Fruit fly (Drosophila melanogaster) whole organism, prepupa: ENCODE measurements around the gene tst.

ENCODE experiments used
- Blimp-1 ChIP-seq: fragments of 200-800 bp; sonication (Bioruptor generic); optimal IDR thresholded peaks from 3 replicates; lab custom pipeline; 2017; ENCODE audit warnings: missing biosample characterization, missing genetic modification characterization, mild to moderate bottlenecking, moderate library complexity, missing genetic modification reagents
- CG10631 ChIP-seq: fragments of 200-800 bp; sonication (Bioruptor generic); optimal IDR thresholded peaks from 2 replicates; lab custom pipeline; 2016; ENCODE audit warnings: missing biosample characterization, missing genetic modification characterization
- CG11294 ChIP-seq: fragments of 200-800 bp; sonication (Bioruptor generic); IDR thresholded peaks from 2 replicates; pipeline ENCODE4 v1.3.6; 2022; ENCODE audit warnings: missing biosample characterization, missing genetic modification characterization
- CG11762 ChIP-seq: fragments of 200-800 bp; sonication (Bioruptor generic); optimal IDR thresholded peaks from 3 replicates; lab custom pipeline; 2016; ENCODE audit warnings: missing biosample characterization, missing genetic modification characterization; ENCODE audit not compliant: insufficient read depth
- CG15336 ChIP-seq: fragments of 200-800 bp; sonication (Bioruptor generic); IDR thresholded peaks from 2 replicates; pipeline ENCODE4 v1.3.6; 2022; ENCODE audit warnings: missing biosample characterization, missing genetic modification characterization
- CG1621 ChIP-seq: fragments of 200-800 bp; sonication (Bioruptor generic); optimal IDR thresholded peaks from 3 replicates; lab custom pipeline; 2018; ENCODE audit warnings: missing biosample characterization, mild to moderate bottlenecking, missing genetic modification characterization
- CG31627 ChIP-seq: fragments of 200-800 bp; sonication (Bioruptor generic); optimal IDR thresholded peaks from 3 replicates; lab custom pipeline; 2016; ENCODE audit warnings: missing biosample characterization, missing genetic modification characterization
- CG32006 ChIP-seq: fragments of 200-800 bp; sonication (Bioruptor generic); optimal IDR thresholded peaks from 3 replicates; lab custom pipeline; 2017; ENCODE audit warnings: missing biosample characterization, mild to moderate bottlenecking, missing genetic modification characterization
- CG34406 ChIP-seq: fragments of 200-800 bp; sonication (Bioruptor generic); optimal IDR thresholded peaks from 3 replicates; lab custom pipeline; 2016; ENCODE audit warnings: missing biosample characterization, missing genetic modification characterization
- CG3919 ChIP-seq: fragments of 200-800 bp; sonication (Bioruptor generic); optimal IDR thresholded peaks from 3 replicates; lab custom pipeline; 2016; ENCODE audit warnings: missing biosample characterization, missing genetic modification characterization
- CG6163 ChIP-seq: fragments of 200-800 bp; sonication (Bioruptor generic); IDR thresholded peaks from 3 replicates; pipeline ENCODE4 v1.3.6; 2022; ENCODE audit warnings: missing biosample characterization, missing genetic modification characterization
- CG6276 ChIP-seq: fragments of 200-800 bp; sonication (Bioruptor generic); optimal IDR thresholded peaks from 2 replicates; lab custom pipeline; 2017; ENCODE audit warnings: missing biosample characterization, mild to moderate bottlenecking, missing genetic modification characterization
- CG6792 ChIP-seq: fragments of 200-800 bp; sonication (Bioruptor generic); optimal IDR thresholded peaks from 3 replicates; lab custom pipeline; 2016; ENCODE audit warnings: missing biosample characterization, missing genetic modification characterization
- CG6808 ChIP-seq: fragments of 200-800 bp; sonication (Bioruptor generic); optimal IDR thresholded peaks from 3 replicates; lab custom pipeline; 2017; ENCODE audit warnings: missing biosample characterization, missing genetic modification characterization, mild to moderate bottlenecking, moderate library complexity, missing genetic modification reagents
- CG7368 ChIP-seq: fragments of 200-800 bp; sonication (Bioruptor generic); optimal IDR thresholded peaks from 3 replicates; lab custom pipeline; 2016; ENCODE audit warnings: missing biosample characterization, missing genetic modification characterization
- CG8119 ChIP-seq: fragments of 200-800 bp; sonication (Bioruptor generic); IDR thresholded peaks from 3 replicates; pipeline ENCODE4 v1.3.6; 2022; ENCODE audit warnings: missing biosample characterization, missing genetic modification characterization
- Eip78C ChIP-seq: fragments of 200-800 bp; sonication (Bioruptor generic); peaks from one replicate; lab custom pipeline; 2016; ENCODE audit warnings: missing biosample characterization, missing genetic modification characterization
- Eip93F ChIP-seq: fragments of 200-800 bp; sonication (Bioruptor generic); optimal IDR thresholded peaks from 2 replicates; lab custom pipeline; 2016; ENCODE audit warnings: missing biosample characterization, mild to moderate bottlenecking, missing genetic modification characterization
- Ets21C ChIP-seq: fragments of 200-800 bp; sonication (Bioruptor generic); optimal IDR thresholded peaks from 3 replicates; lab custom pipeline; 2016; ENCODE audit warnings: missing biosample characterization, missing genetic modification characterization
- Ets96B ChIP-seq: fragments of 200-800 bp; optimal IDR thresholded peaks from 2 replicates; lab custom pipeline; 2019; ENCODE audit warnings: missing biosample characterization, mild to moderate bottlenecking, missing genetic modification characterization, moderate library complexity
- Gug ChIP-seq: fragments of 200-800 bp; sonication (Bioruptor generic); IDR thresholded peaks from 2 replicates; pipeline ENCODE4 v1.3.6; 2022; ENCODE audit warnings: missing biosample characterization, missing genetic modification characterization
- Hr38 ChIP-seq: sonication (Bioruptor generic); optimal IDR thresholded peaks from 2 replicates; lab custom pipeline; 2016; ENCODE audit warnings: missing biosample characterization, missing genetic modification characterization
- Hr39 ChIP-seq: fragments of 200-800 bp; sonication (Bioruptor generic); optimal IDR thresholded peaks from 2 replicates; lab custom pipeline; 2016; ENCODE audit warnings: missing biosample characterization, missing genetic modification characterization
- OdsH ChIP-seq: fragments of 200-800 bp; sonication (Bioruptor generic); optimal IDR thresholded peaks from 3 replicates; lab custom pipeline; 2016; ENCODE audit warnings: missing biosample characterization, missing genetic modification characterization
- Sox14 ChIP-seq: fragments of 200-800 bp; sonication (Bioruptor generic); optimal IDR thresholded peaks from 3 replicates; lab custom pipeline; 2016; ENCODE audit warnings: missing biosample characterization, missing genetic modification characterization
- achi ChIP-seq: fragments of 200-800 bp; sonication (Bioruptor generic); optimal IDR thresholded peaks from 3 replicates; lab custom pipeline; 2016; ENCODE audit warnings: missing biosample characterization, missing genetic modification characterization
- cyc ChIP-seq: fragments of 200-800 bp; sonication (Bioruptor generic); optimal IDR thresholded peaks from 3 replicates; lab custom pipeline; 2016; ENCODE audit warnings: missing biosample characterization, missing genetic modification characterization
- dac ChIP-seq: fragments of 200-800 bp; sonication (Bioruptor generic); optimal IDR thresholded peaks from 2 replicates; lab custom pipeline; 2017; ENCODE audit warnings: missing biosample characterization, mild to moderate bottlenecking, missing genetic modification characterization
- fd59A ChIP-seq: fragments of 200-800 bp; sonication (Bioruptor generic); optimal IDR thresholded peaks from 2 replicates; lab custom pipeline; 2017; ENCODE audit warnings: missing biosample characterization, mild to moderate bottlenecking, missing genetic modification characterization, missing genetic modification reagents
- fkh ChIP-seq: fragments of 200-800 bp; sonication (Bioruptor generic); optimal IDR thresholded peaks from 3 replicates; lab custom pipeline; 2017; ENCODE audit warnings: missing biosample characterization, mild to moderate bottlenecking, missing genetic modification characterization, moderate library complexity
- net ChIP-seq: fragments of 200-800 bp; sonication (Bioruptor generic); optimal IDR thresholded peaks from 3 replicates; lab custom pipeline; 2016; ENCODE audit warnings: missing biosample characterization, missing genetic modification characterization
- pdm3 ChIP-seq: fragments of 200-800 bp; sonication (Bioruptor generic); optimal IDR thresholded peaks from 3 replicates; lab custom pipeline; 2016; ENCODE audit warnings: missing biosample characterization, missing genetic modification characterization
- salr ChIP-seq, 2 experiments: fragments of 200-800 bp; sonication (Bioruptor generic); optimal IDR thresholded peaks; 3 replicates each; lab custom pipeline; 2016 to 2018; ENCODE audit warnings: missing biosample characterization in 2 of 2, missing genetic modification characterization in 2 of 2, mild to moderate bottlenecking in 1 of 2
- spab ChIP-seq: fragments of 200-800 bp; sonication (Bioruptor generic); optimal IDR thresholded peaks from 2 replicates; lab custom pipeline; 2017; ENCODE audit warnings: missing biosample characterization, mild to moderate bottlenecking, missing genetic modification characterization, missing genetic modification reagents
- ss ChIP-seq, 2 experiments: fragments of 200-800 bp; sonication (Bioruptor generic); optimal IDR thresholded peaks; 2 replicates in 1 of 2; 3 replicates in 1 of 2; lab custom pipeline; 2017 to 2018; ENCODE audit warnings: mild to moderate bottlenecking in 2 of 2, missing biosample characterization in 2 of 2, missing genetic modification characterization in 2 of 2, moderate library complexity in 1 of 2
- svp ChIP-seq: fragments of 200-800 bp; sonication (Bioruptor generic); peaks from one replicate; lab custom pipeline; 2016; ENCODE audit warnings: missing biosample characterization, missing genetic modification characterization
- topi ChIP-seq: fragments of 200-800 bp; sonication (Bioruptor generic); optimal IDR thresholded peaks from 3 replicates; lab custom pipeline; 2016; ENCODE audit warnings: missing biosample characterization, missing genetic modification characterization
- vri ChIP-seq: fragments of 200-800 bp; sonication (Bioruptor generic); optimal IDR thresholded peaks from 3 replicates; lab custom pipeline; 2016; ENCODE audit warnings: missing biosample characterization, mild to moderate bottlenecking, missing genetic modification characterization

tst gene

dm6 chr3R:23781466-23781935 lies 8.8 kb upstream of the tst start, which contains the start of the genes Nup98-96 and mbc (continued):
- TF ChIP-seq Blimp-1 (GFP tag; lab: Kevin White, UChicago) (peak; percentile 6), CG15336 (GFP tag; lab: Robert Waterston, UW) (0 out of 2 replicates have a peak, but pooled peaks have one; percentile 40), CG32006 (GFP tag; lab: Kevin White, UChicago) (peak; percentile 79), net (GFP tag; lab: Kevin White, UChicago) (peak; percentile 44), CG11762 (GFP tag; lab: Kevin White, UChicago) (peak; percentile 65), CG6163 (GFP tag; lab: Robert Waterston, UW) (peak; percentile 82; the same call in 2 of the 3 replicates), salr (GFP tag; optimal IDR thresholded peaks at IDR 0.05; lab: Kevin White, UChicago) (peak; percentile 52 to 62), CG10631 (GFP tag; lab: Kevin White, UChicago) (peak; percentile 84), fd59A (GFP tag; lab: Kevin White, UChicago) (peak; percentile 64), Hr39 (GFP tag; lab: Kevin White, UChicago) (peak; percentile 94), Ets96B (peak; percentile 72), ss (GFP tag; optimal IDR thresholded peaks at IDR 0.05; lab: Kevin White, UChicago) (peak; percentile 53 to 73), topi (GFP tag; lab: Kevin White, UChicago) (peak; percentile 85), Hr38 (GFP tag; lab: Kevin White, UChicago) (peak; percentile 63), CG8119 (0 out of 3 replicates have a peak, but pooled peaks have one; percentile 27), Gug (peak; percentile 79), CG6808 (GFP tag; lab: Kevin White, UChicago) (peak; percentile 66), Ets21C (peak; percentile 90), pdm3 (peak; percentile 86), Eip93F (no peak), CG6792 (GFP tag; lab: Kevin White, UChicago) (peak; percentile 79), CG7368 (peak; percentile 73), fkh (GFP tag; lab: Kevin White, UChicago) (peak; percentile 69), CG31627 (peak; percentile 95), OdsH (peak; percentile 87), CG3919 (GFP tag; lab: Kevin White, UChicago) (peak; percentile 81)
- TF ChIP-seq, all 60 proteins: peak for 58

- TF ChIP-seq svp (GFP tag; lab: Kevin White, UChicago) (no peak), CG10631 (GFP tag; lab: Kevin White, UChicago) (no peak), CG34406 (GFP tag; lab: Kevin White, UChicago) (no peak), achi (no peak), Hr39 (GFP tag; lab: Kevin White, UChicago) (no peak), fd59A (GFP tag; lab: Kevin White, UChicago) (no peak), spab (no peak), Blimp-1 (GFP tag; lab: Kevin White, UChicago) (no peak), CG15336 (GFP tag; lab: Robert Waterston, UW) (no peak), CG6276 (GFP tag; lab: Kevin White, UChicago) (no peak), CG11294 (GFP tag; lab: Robert Waterston, UW) (no peak), CG6792 (GFP tag; lab: Kevin White, UChicago) (no peak), Sox14 (GFP tag; lab: Kevin White, UChicago) (no peak), CG1621 (tag; lab: Kevin White, UChicago) (no peak), ss (GFP tag; optimal IDR thresholded peaks at IDR 0.05; lab: Kevin White, UChicago) (no peak), dac (no peak), pdm3 (no peak), salr (GFP tag; optimal IDR thresholded peaks at IDR 0.05; lab: Kevin White, UChicago) (no peak), Eip93F (no peak)
Observed at dm6 chr3R:23780757-23781156, 8.1 kb upstream of the tst start.

- TF ChIP-seq Eip78C (GFP tag; lab: Kevin White, UChicago) = no peak
- TF ChIP-seq vri (GFP tag; lab: Kevin White, UChicago) = peak; percentile 97
- no peak for TF ChIP-seq salr (GFP tag; optimal IDR thresholded peaks at IDR 0.05; lab: Kevin White, UChicago)
- no peak for TF ChIP-seq cyc (GFP tag; lab: Kevin White, UChicago)
- no peak for TF ChIP-seq fd59A (GFP tag; lab: Kevin White, UChicago)
- TF ChIP-seq, all 60 proteins: peak for 1
Observed at dm6 chr3R:23773610-23774364, 1.1 kb upstream of the tst start, which contains the start of gene CG10208. CG10208 (minus strand) TSS chr3R:23774127.
